Fruit fly (Drosophila melanogaster): ENCODE data around the gene Lk6.
A peak's percentile ranks its signal among the peaks of the same experiment; 100 is the strongest.

The Lk6 gene

DNA sequence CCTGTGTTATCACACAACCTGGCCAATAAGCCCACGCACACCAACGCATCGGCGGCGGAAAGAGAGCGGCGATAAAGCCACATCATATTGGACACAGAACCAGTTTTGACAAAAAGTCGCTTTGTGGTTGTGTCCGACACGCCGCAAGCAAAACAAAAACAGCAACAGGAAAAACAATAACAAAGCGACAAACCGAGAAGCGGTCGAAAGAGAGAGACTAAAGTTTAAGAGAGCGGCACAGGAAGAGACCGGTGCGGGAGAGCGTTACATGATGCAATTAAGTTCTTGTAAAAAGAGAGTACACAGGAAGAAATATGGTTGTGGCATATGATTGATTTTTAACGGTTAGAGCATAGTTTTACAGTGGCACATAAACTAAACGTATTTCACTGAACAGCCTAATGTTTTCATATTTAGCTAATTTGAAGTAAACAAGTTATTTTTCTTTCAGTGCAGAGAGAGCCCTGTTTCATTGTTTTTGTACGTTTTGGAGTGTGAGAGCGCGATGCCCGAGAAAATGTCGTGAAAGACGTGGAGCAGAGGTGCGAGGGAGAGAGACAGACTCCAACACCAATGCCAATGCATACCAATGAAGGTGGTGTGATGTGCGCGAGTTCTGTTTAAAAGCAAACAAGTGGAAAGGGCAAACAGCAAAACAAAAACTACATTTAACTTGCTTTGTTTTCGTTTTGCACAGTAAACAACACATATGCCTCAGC is 3.4 kb downstream of the Lk6 start (continued):
- peak; percentile 94 for TF ChIP-seq CG18011 (GFP tag; optimal IDR thresholded peaks at IDR 0.05)
- TF ChIP-seq CG14441 (GFP tag; IDR thresholded peaks at IDR 0.05), result no peak
- TF ChIP-seq CG15514 (GFP tag; optimal IDR thresholded peaks at IDR 0.05), result peak; percentile 96
- TF ChIP-seq Six4 (GFP tag; optimal IDR thresholded peaks at IDR 0.05), result peak; percentile 100
- peak; percentile 99 for TF ChIP-seq fd64A (GFP tag; optimal IDR thresholded peaks at IDR 0.05)
- peak; percentile 98 for TF ChIP-seq wek (GFP tag; optimal IDR thresholded peaks at IDR 0.05)
- TF ChIP-seq CG10462 (GFP tag; optimal IDR thresholded peaks at IDR 0.05), result peak; percentile 100
- TF ChIP-seq exex (tag; optimal IDR thresholded peaks at IDR 0.05), result peak; percentile 98
- peak; percentile 99 for TF ChIP-seq CG12155 (GFP tag; optimal IDR thresholded peaks at IDR 0.05)
- peak; percentile 99 for TF ChIP-seq nom (GFP tag; optimal IDR thresholded peaks at IDR 0.05)
- peak; percentile 97 for TF ChIP-seq MESR4 (GFP tag; optimal IDR thresholded peaks at IDR 0.05)
- TF ChIP-seq lbe (GFP tag; optimal IDR thresholded peaks at IDR 0.05), result peak; percentile 99
- TF ChIP-seq Lhr (GFP tag; optimal IDR thresholded peaks at IDR 0.05), result peak; percentile 99
- peak; percentile 100 for TF ChIP-seq CG18764 (GFP tag; optimal IDR thresholded peaks at IDR 0.05)
- TF ChIP-seq MBD-R2 (GFP tag; IDR thresholded peaks at IDR 0.05), result no peak
- TF ChIP-seq kni (GFP tag; optimal IDR thresholded peaks at IDR 0.05), result peak; percentile 99
- peak; percentile 100 for TF ChIP-seq pb (GFP tag; optimal IDR thresholded peaks at IDR 0.05)
- peak; percentile 100 for TF ChIP-seq Oli (tag; optimal IDR thresholded peaks at IDR 0.05)
- TF ChIP-seq Oaz (GFP tag; IDR thresholded peaks at IDR 0.05), result no peak
- TF ChIP-seq B-H1 (GFP tag; IDR thresholded peaks at IDR 0.05), result no peak
- TF ChIP-seq pnt (GFP tag; optimal IDR thresholded peaks at IDR 0.05), result peak; percentile 100
- peak; percentile 94 for TF ChIP-seq CG15073 (GFP tag; optimal IDR thresholded peaks at IDR 0.05)
- peak; percentile 99 for TF ChIP-seq nerfin-1 (tag; optimal IDR thresholded peaks at IDR 0.05)
- TF ChIP-seq Rx (GFP tag; IDR thresholded peaks at IDR 0.05), result no peak
- peak; percentile 99 for TF ChIP-seq sd (tag; optimal IDR thresholded peaks at IDR 0.05)
- TF ChIP-seq ken (GFP tag; IDR thresholded peaks at IDR 0.05), result no peak
- TF ChIP-seq CG6791 (GFP tag; IDR thresholded peaks at IDR 0.05; ENCODE audit: partially characterized antibody), result no peak
- peak; percentile 100 for TF ChIP-seq NC2α (GFP tag; optimal IDR thresholded peaks at IDR 0.05)
- TF ChIP-seq ac (GFP tag; optimal IDR thresholded peaks at IDR 0.05), result peak; percentile 99
- no peak for TF ChIP-seq ttk (GFP tag; IDR thresholded peaks at IDR 0.05)
- no peak for TF ChIP-seq chm (GFP tag; IDR thresholded peaks at IDR 0.05)
- peak; percentile 100 for TF ChIP-seq CHES-1-like (GFP tag; optimal IDR thresholded peaks at IDR 0.05)
- no peak for TF ChIP-seq sr (GFP tag; IDR thresholded peaks at IDR 0.05)
- peak; percentile 89 for TF ChIP-seq insv (GFP tag; optimal IDR thresholded peaks at IDR 0.05)
- TF ChIP-seq Doc3 (GFP tag; IDR thresholded peaks at IDR 0.05; ENCODE audit: partially characterized antibody), result no peak
- TF ChIP-seq CG10274 (GFP tag; optimal IDR thresholded peaks at IDR 0.05), result peak; percentile 97
- peak; percentile 100 for TF ChIP-seq croc (GFP tag; conservative IDR thresholded peaks at IDR 0.05)
- peak; percentile 99 for TF ChIP-seq her (GFP tag; optimal IDR thresholded peaks at IDR 0.05)
- TF ChIP-seq zen2 (GFP tag; IDR thresholded peaks at IDR 0.05; ENCODE audit: partially characterized antibody), result no peak
- no peak for TF ChIP-seq CG9215 (GFP tag; IDR thresholded peaks at IDR 0.05)
- peak; percentile 100 for TF ChIP-seq Abd-B (GFP tag; optimal IDR thresholded peaks at IDR 0.05)
- no peak for TF ChIP-seq CG11247 (GFP tag; IDR thresholded peaks at IDR 0.05)
- peak; percentile 100 for TF ChIP-seq emc (GFP tag; optimal IDR thresholded peaks at IDR 0.05)
- no peak for TF ChIP-seq CG6175 (GFP tag; IDR thresholded peaks at IDR 0.05)
- TF ChIP-seq Ada2b (GFP tag; IDR thresholded peaks at IDR 0.05), result no peak
- no peak for TF ChIP-seq Ptx1 (GFP tag; IDR thresholded peaks at IDR 0.05)
- TF ChIP-seq Jarid2 (GFP tag; optimal IDR thresholded peaks at IDR 0.05), result peak; percentile 98
- TF ChIP-seq Hmx (GFP tag; optimal IDR thresholded peaks at IDR 0.05), result peak; percentile 99
- TF ChIP-seq Opbp (GFP tag; IDR thresholded peaks at IDR 0.05; ENCODE audit: partially characterized antibody), result no peak
- peak; percentile 99 for TF ChIP-seq sug (tag; optimal IDR thresholded peaks at IDR 0.05)
